Worm (Caenorhabditis elegans): Measurements from ENCODE around the gene hrg-4.

DNA sequence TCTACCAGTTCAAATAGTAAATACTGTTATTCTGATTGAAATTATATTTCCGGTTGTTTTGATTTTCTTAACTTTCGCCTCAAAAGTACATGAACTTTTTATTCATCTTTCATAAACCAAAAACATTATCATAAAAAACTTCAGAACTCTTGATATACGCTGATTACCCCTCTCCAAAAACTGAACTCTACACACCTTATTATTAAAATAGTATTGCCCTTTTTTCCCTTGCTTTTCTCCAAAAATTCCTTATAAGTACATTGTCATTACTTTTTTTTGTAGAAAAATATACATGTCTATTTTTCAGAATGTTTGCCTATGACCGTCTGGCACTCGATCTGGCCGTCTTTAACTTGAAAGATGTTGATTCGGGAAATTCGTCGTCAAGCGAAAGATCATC lies 49.0 kb downstream of the hrg-4 start, which contains the start of gene Y43E12A.2:
- TF ChIP-seq snpc-4 (tag; optimal IDR thresholded peaks at IDR 0.05) (no peak), elt-1 (tag; optimal IDR thresholded peaks at IDR 0.05) (no peak), ztf-11 (tag; optimal IDR thresholded peaks at IDR 0.05) (no peak), nhr-237 (tag; optimal IDR thresholded peaks at IDR 0.05) (no peak), fkh-10 (GFP tag; optimal IDR thresholded peaks at IDR 0.05) (no peak), pha-4 (tag; optimal IDR thresholded peaks at IDR 0.05) (peak; percentile 14), eor-1 (tag; optimal IDR thresholded peaks at IDR 0.05) (no peak), ama-1 (optimal IDR thresholded peaks at IDR 0.05) (no peak)

All from whole organism, L3 larva.